Worm (Caenorhabditis elegans): ENCODE results near the gene srg-2.

DNA sequence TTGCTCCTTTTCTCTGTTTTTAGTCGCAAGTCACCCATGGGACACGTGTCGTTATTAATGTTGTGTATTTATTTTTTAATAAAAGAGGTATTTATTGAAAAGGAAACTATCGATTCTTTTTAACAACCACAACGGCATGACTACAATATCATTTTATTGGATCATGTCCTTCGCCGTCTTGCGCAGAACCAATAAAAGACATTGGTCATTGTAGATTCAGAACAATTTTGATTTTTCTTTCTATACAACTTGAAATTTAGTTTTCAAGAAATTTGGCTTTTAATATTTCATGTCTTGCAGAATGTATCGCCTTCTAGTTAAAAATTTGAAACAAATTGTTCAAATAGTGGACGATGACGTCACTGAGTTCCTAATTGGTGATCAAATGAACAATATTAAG is 8.5 kb downstream of the srg-2 start, which contains the start of gene amdh-1:
- TF ChIP-seq sem-4 (tag; optimal IDR thresholded peaks at IDR 0.05) (no peak), alr-1 (tag; optimal IDR thresholded peaks at IDR 0.05) (no peak), snpc-4 (tag; optimal IDR thresholded peaks at IDR 0.05) (no peak)

Data from whole organism, L2 larva.